Fruit fly (Drosophila melanogaster): ENCODE results near the gene CG17321.

- TF ChIP-seq usp (GFP tag; optimal IDR thresholded peaks at IDR 0.05) (no peak), Hr83 (GFP tag; optimal IDR thresholded peaks at IDR 0.05; ENCODE audit: poor library complexity, severe bottlenecking) (no peak), tai (GFP tag; optimal IDR thresholded peaks at IDR 0.05) (no peak)
Measured at dm6 chr2L:18812348-18812747, 32.6 kb upstream of the CG17321 start, which contains the start of the genes CG17325 and CG42305.
